Worm (Caenorhabditis elegans) whole organism, mixed stage, embryonic: ENCODE measurements around the gene Y71H10B.1.

Experiments
- M03D4.4 ChIP-seq: sonication (generic microtip); optimal IDR thresholded peaks from 2 replicates; lab custom pipeline; 2017; ENCODE audit warnings: mild to moderate bottlenecking, missing genetic modification characterization, missing compliant biosample characterization
- bed-3 ChIP-seq: fragments of 200-800 bp; sonication (Bioruptor generic); optimal IDR thresholded peaks from 3 replicates; lab custom pipeline; 2018; ENCODE audit warnings: mild to moderate bottlenecking, missing genetic modification characterization, moderate library complexity, missing compliant biosample characterization
- blmp-1 ChIP-seq: fragments of 150-350 bp; optimal IDR thresholded peaks from 2 replicates; lab custom pipeline; 2014; ENCODE audit warnings: missing biosample characterization, missing genetic modification characterization
- ceh-43 ChIP-seq: fragments of 200-800 bp; sonication (Bioruptor generic); optimal IDR thresholded peaks from 2 replicates; lab custom pipeline; 2018; ENCODE audit warnings: mild to moderate bottlenecking, missing genetic modification characterization, moderate library complexity, missing compliant biosample characterization
- ceh-83 ChIP-seq: fragments of 200-800 bp; sonication (Bioruptor generic); optimal IDR thresholded peaks from 2 replicates; lab custom pipeline; 2018; ENCODE audit warnings: mild to moderate bottlenecking, missing genetic modification characterization, missing compliant biosample characterization
- ces-1 ChIP-seq: fragments of 150-350 bp; optimal IDR thresholded peaks from 2 replicates; lab custom pipeline; 2014; ENCODE audit warnings: missing biosample characterization, missing genetic modification reagents, missing genetic modification characterization
- cnd-1 ChIP-seq: fragments of 200-800 bp; sonication (Bioruptor generic); optimal IDR thresholded peaks from 2 replicates; lab custom pipeline; 2018; ENCODE audit warnings: mild to moderate bottlenecking, missing genetic modification characterization, missing compliant biosample characterization
- drap-1 ChIP-seq: fragments of 200-800 bp; sonication (Bioruptor generic); optimal IDR thresholded peaks from 3 replicates; lab custom pipeline; 2018; ENCODE audit warnings: mild to moderate bottlenecking, missing genetic modification characterization, missing compliant biosample characterization
- elt-1 ChIP-seq: sonication (generic microtip); optimal IDR thresholded peaks from 2 replicates; lab custom pipeline; 2017; ENCODE audit warnings: missing genetic modification characterization, mild to moderate bottlenecking, missing compliant biosample characterization, antibody characterized with exemption, moderate library complexity, borderline replicate concordance; ENCODE audit not compliant: insufficient read depth
- elt-3 ChIP-seq: fragments of 150-350 bp; optimal IDR thresholded peaks from 2 replicates; lab custom pipeline; 2014; ENCODE audit warnings: missing biosample characterization, missing genetic modification characterization
- ham-2 ChIP-seq: fragments of 200-800 bp; sonication (Bioruptor generic); optimal IDR thresholded peaks from 2 replicates; lab custom pipeline; 2018; ENCODE audit warnings: mild to moderate bottlenecking, missing genetic modification characterization, missing compliant biosample characterization
- hlh-1 ChIP-seq: fragments of 150-350 bp; optimal IDR thresholded peaks from 2 replicates; lab custom pipeline; 2014; ENCODE audit warnings: missing biosample characterization, missing genetic modification reagents, missing genetic modification characterization
- lin-13 ChIP-seq: fragments of 150-350 bp; optimal IDR thresholded peaks from 2 replicates; lab custom pipeline; 2014; ENCODE audit warnings: missing biosample characterization, missing genetic modification characterization
- lsy-2 ChIP-seq: fragments of 150-350 bp; optimal IDR thresholded peaks from 2 replicates; lab custom pipeline; 2014; ENCODE audit warnings: missing biosample characterization, missing genetic modification characterization
- mab-5 ChIP-seq: fragments of 150-350 bp; optimal IDR thresholded peaks from 2 replicates; lab custom pipeline; 2014; ENCODE audit warnings: missing biosample characterization, missing genetic modification characterization
- mep-1 ChIP-seq: fragments of 150-350 bp; optimal IDR thresholded peaks from 2 replicates; lab custom pipeline; 2017; ENCODE audit warnings: missing biosample characterization, missing genetic modification reagents, missing genetic modification characterization, inconsistent platforms
- mls-2 ChIP-seq: sonication (generic microtip); optimal IDR thresholded peaks from 2 replicates; lab custom pipeline; 2016; ENCODE audit warnings: mild to moderate bottlenecking, missing genetic modification characterization, moderate library complexity, missing compliant biosample characterization
- nhr-12 ChIP-seq: fragments of 150-350 bp; optimal IDR thresholded peaks from 2 replicates; lab custom pipeline; 2014; ENCODE audit warnings: missing biosample characterization, missing genetic modification characterization
- nhr-2 ChIP-seq: fragments of 150-350 bp; optimal IDR thresholded peaks from 2 replicates; lab custom pipeline; 2014; ENCODE audit warnings: missing biosample characterization, missing genetic modification characterization
- nhr-28 ChIP-seq: fragments of 150-350 bp; optimal IDR thresholded peaks from 2 replicates; lab custom pipeline; 2014; ENCODE audit warnings: missing biosample characterization, missing genetic modification characterization
- nhr-76 ChIP-seq: sonication (generic microtip); optimal IDR thresholded peaks from 2 replicates; lab custom pipeline; 2017; ENCODE audit warnings: missing biosample characterization, missing genetic modification characterization
- pha-4 ChIP-seq: fragments of 150-350 bp; optimal IDR thresholded peaks from 2 replicates; lab custom pipeline; 2018; ENCODE audit warnings: missing biosample characterization, missing genetic modification reagents, missing genetic modification characterization
- sem-2 ChIP-seq: fragments of 200-800 bp; sonication (Bioruptor generic); optimal IDR thresholded peaks from 2 replicates; lab custom pipeline; 2018; ENCODE audit warnings: mild to moderate bottlenecking, missing genetic modification characterization, missing compliant biosample characterization
- snpc-4 ChIP-seq: fragments of 150-350 bp; optimal IDR thresholded peaks from 2 replicates; lab custom pipeline; 2014; ENCODE audit warnings: missing biosample characterization, missing genetic modification characterization
- sptf-1 ChIP-seq: sonication (generic microtip); optimal IDR thresholded peaks from 2 replicates; lab custom pipeline; 2017; ENCODE audit warnings: mild to moderate bottlenecking, missing genetic modification characterization, moderate library complexity, missing compliant biosample characterization
- unc-120 ChIP-seq: sonication (generic microtip); optimal IDR thresholded peaks from 2 replicates; lab custom pipeline; 2017; ENCODE audit warnings: missing genetic modification characterization, missing compliant biosample characterization; ENCODE audit not compliant: poor library complexity, severe bottlenecking
- unc-39 ChIP-seq: fragments of 150-350 bp; optimal IDR thresholded peaks from 2 replicates; lab custom pipeline; 2014; ENCODE audit warnings: missing biosample characterization, missing genetic modification characterization
- unc-62 ChIP-seq: fragments of 150-350 bp; optimal IDR thresholded peaks from 2 replicates; lab custom pipeline; 2014; ENCODE audit warnings: missing biosample characterization, missing genetic modification reagents, missing genetic modification characterization
- zip-8 ChIP-seq: fragments of 150-350 bp; optimal IDR thresholded peaks from 2 replicates; lab custom pipeline; 2014; ENCODE audit warnings: missing biosample characterization, missing genetic modification characterization
- ztf-11 ChIP-seq: fragments of 150-350 bp; optimal IDR thresholded peaks from 2 replicates; lab custom pipeline; 2014; ENCODE audit warnings: missing biosample characterization, missing genetic modification characterization

Gene Y71H10B.1

DNA sequence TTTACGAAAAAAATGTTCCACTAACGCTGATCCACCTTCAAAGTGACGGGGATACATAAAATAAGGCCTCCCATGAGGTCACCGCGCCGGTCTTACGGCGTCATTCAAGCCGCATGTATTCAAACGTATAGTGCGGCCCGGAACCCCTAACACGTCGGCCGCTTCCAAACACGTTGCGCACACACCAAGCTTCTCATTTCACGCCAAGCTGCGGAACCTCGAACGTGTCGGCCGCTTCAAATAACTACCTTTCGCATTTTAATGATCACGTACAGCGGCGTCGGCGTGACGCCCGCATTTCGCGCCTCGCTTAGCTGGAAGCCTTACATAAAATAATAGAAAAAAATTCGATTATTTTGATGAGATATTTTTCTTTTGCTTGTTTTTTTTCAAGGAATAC is 3.4 kb upstream of the Y71H10B.1 start:
- TF ChIP-seq mab-5 (tag; lab: Kevin White, UChicago) (no peak), ceh-83 (peak; percentile 48)

DNA sequence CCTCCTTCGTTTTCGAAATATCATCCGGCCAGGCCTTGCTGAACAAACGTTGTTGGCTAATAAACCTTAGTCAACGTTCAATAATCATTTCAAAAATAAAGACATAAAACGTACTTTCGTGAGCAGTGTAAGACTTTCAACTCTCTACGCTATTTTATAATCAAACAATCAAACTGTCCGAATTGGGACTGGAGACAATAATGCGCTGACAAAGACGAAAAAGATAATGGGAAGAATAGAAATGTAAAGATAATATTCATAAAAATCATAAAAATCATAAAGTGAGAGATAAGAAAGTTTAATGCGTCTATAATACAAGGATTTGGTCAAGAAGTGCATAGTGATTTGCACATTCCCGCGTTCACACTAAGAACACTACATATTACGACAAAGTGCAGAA is 1.7 kb upstream of the Y71H10B.1 start:
- TF ChIP-seq sptf-1 (no peak), mab-5 (tag; lab: Kevin White, UChicago) (no peak), lsy-2 (tag; lab: Kevin White, UChicago) (no peak), bed-3 (GFP tag; lab: Kevin White, UChicago) (no peak), unc-62 (no peak), nhr-28 (tag; lab: Kevin White, UChicago) (no peak), sem-2 (no peak), ceh-83 (no peak), elt-1 (tag; lab: Kevin White, UChicago) (no peak), blmp-1 (tag; lab: Kevin White, UChicago) (no peak), ces-1 (no peak), snpc-4 (tag; lab: Kevin White, UChicago) (no peak), ztf-11 (tag; lab: Kevin White, UChicago) (no peak), mep-1 (no peak), nhr-76 (tag; lab: Kevin White, UChicago) (no peak), mls-2 (tag; lab: Kevin White, UChicago) (no peak)

DNA sequence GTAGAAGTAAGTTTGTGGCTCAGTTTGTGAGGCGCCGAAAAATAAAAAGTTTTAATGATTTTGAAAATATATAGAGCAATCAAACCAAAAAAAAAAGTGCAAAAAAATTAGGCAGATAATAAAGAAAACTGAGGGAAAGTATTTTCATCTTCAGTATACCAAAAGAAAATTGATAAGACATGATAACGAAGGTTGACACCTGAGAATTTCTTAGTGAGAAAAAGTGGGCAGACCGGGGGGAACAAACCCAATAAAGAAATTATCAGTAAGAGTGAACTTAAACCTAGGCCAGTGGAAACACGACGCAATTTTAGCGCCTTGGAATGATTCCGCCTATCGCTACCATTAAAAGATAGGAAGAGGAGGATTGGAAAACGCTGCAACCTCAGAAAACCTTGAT is 1.5 kb downstream of the Y71H10B.1 start:
- TF ChIP-seq unc-62, result no peak
- TF ChIP-seq unc-120, result no peak

DNA sequence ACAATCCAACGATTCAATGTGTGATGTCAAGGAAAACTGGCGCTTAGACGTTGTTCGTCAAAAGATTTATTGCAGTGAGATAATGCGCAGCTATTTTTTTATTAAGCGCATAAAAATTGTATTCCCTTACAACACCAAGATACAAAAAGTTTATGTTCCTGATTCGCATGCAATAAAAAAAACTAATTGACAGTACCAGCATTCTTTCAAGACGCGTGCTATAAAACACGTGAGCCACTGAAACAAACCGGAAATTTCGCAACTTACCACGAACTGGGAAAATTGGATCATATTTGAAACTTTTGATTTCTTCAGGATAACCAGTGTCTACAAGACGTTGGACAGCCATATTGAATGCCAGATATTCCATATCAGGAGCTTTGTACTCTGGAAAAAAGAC is 2.6 kb downstream of the Y71H10B.1 start:
- TF ChIP-seq elt-3 (tag; lab: Kevin White, UChicago), result no peak
- TF ChIP-seq snpc-4 (tag; lab: Kevin White, UChicago), result no peak
- TF ChIP-seq hlh-1, result no peak
- no peak for TF ChIP-seq unc-39 (tag; lab: Kevin White, UChicago)
- TF ChIP-seq mep-1, result no peak
- TF ChIP-seq zip-8 (tag; lab: Kevin White, UChicago), result no peak
- no peak for TF ChIP-seq unc-62
- no peak for TF ChIP-seq sptf-1
- TF ChIP-seq mab-5 (tag; lab: Kevin White, UChicago), result no peak

DNA sequence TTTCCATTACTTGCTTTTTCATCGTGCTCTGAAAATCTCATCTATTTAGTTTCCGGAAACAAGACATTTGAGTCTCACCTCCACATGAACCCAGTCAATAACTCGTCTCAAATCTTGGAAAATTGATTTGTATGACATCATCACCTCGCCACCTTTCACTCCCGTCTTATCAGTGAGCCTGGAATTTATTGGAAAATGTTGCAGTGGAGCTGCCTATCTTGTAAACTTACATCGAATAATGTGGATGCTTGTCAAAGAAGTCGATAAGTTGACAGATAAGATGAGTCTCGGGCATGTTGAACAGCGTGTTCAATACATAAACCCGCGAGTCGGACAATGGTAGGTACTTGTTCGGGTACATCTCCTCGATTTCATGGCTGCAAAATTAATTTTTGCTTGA is 3.3 kb downstream of the Y71H10B.1 start:
- no peak for TF ChIP-seq ztf-11 (tag; lab: Kevin White, UChicago)
- TF ChIP-seq lsy-2 (tag; lab: Kevin White, UChicago), result no peak
- no peak for TF ChIP-seq mls-2 (tag; lab: Kevin White, UChicago)
- no peak for TF ChIP-seq unc-39 (tag; lab: Kevin White, UChicago)
- no peak for TF ChIP-seq blmp-1 (tag; lab: Kevin White, UChicago)
- TF ChIP-seq M03D4.4, result no peak
- TF ChIP-seq lin-13 (tag; lab: Kevin White, UChicago), result no peak
- no peak for TF ChIP-seq ces-1
- no peak for TF ChIP-seq bed-3 (GFP tag; lab: Kevin White, UChicago)
- TF ChIP-seq ceh-43 (GFP tag; lab: Kevin White, UChicago), result no peak
- TF ChIP-seq nhr-12, result no peak
- no peak for TF ChIP-seq cnd-1 (tag; lab: Kevin White, UChicago)
- TF ChIP-seq nhr-2 (tag; lab: Kevin White, UChicago), result no peak
- no peak for TF ChIP-seq unc-120
- no peak for TF ChIP-seq unc-62
- TF ChIP-seq zip-8 (tag; lab: Kevin White, UChicago), result no peak
- TF ChIP-seq pha-4, result no peak
- no peak for TF ChIP-seq elt-3 (tag; lab: Kevin White, UChicago)
- no peak for TF ChIP-seq ham-2 (GFP tag; lab: Kevin White, UChicago)

DNA sequence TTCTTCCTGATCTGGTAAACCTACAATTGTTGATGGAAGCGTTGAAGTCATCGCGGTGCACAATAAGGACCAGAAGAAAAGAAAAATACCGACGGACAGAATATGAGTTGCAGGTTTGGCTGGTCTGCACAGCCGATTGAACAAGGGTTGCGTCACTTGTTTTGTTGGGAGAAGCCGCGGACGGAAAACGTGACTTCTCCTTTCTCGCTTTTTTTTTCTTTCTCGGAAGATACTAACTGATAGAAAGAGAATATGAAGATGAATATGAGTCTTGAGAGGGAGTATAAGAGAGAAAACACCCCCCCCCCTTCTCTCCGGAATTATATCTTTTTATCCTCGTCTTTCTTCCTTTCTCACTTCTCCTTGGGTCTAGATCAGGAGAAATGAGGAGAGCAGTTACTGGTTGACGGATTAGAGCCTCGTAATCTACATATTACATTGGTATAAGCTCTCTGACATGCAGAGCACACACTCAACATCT is 12.3 kb downstream of the Y71H10B.1 start, which contains the start of gene ssr-2:
Gene ssr-2, minus strand, starts transcription at position 51 of the 481 bp plus-strand sequence.
- TF ChIP-seq drap-1 (GFP tag; lab: Kevin White, UChicago) (no peak), hlh-1 (no peak), unc-120 (no peak), mep-1 (no peak)
